Worm (Caenorhabditis elegans): ENCODE data around the gene F38H4.4.

ce11 chrIV:11878249-11878648 is 30.2 kb downstream of the F38H4.4 start, which contains the start of gene cutl-27:
- TF ChIP-seq scrt-1 (GFP tag; IDR thresholded peaks at IDR 0.05), result no peak
- no peak for TF ChIP-seq ama-1 (optimal IDR thresholded peaks at IDR 0.05)
- TF ChIP-seq hmbx-1 (tag; optimal IDR thresholded peaks at IDR 0.05), result no peak
- TF ChIP-seq hnd-1 (tag; optimal IDR thresholded peaks at IDR 0.05), result no peak
- no peak for TF ChIP-seq ceh-13 (GFP tag; optimal IDR thresholded peaks at IDR 0.05)
- no peak for TF ChIP-seq tbx-37 (GFP tag; conservative IDR thresholded peaks at IDR 0.05)

Data from whole organism, early embryonic.